Worm (Caenorhabditis elegans): ENCODE measurements around the gene W06G6.9.
A peak's percentile ranks its signal among the peaks of the same experiment; 100 is the strongest.

The W06G6.9 gene

ce11 chrV:16622754-16623261, 23.5 kb downstream of the W06G6.9 start, which contains the start of gene Y70C5A.2:
Gene Y70C5A.2 (minus strand): TSS chrV:16623211.
- TF ChIP-seq M03D4.4 (tag; optimal IDR thresholded peaks at IDR 0.05) (no peak), drap-1 (GFP tag; optimal IDR thresholded peaks at IDR 0.05) (no peak), nhr-28 (tag; optimal IDR thresholded peaks at IDR 0.05) (no peak)

- TF ChIP-seq cnd-1 (tag; optimal IDR thresholded peaks at IDR 0.05) = peak; percentile 51
- no peak for TF ChIP-seq lin-13 (tag; optimal IDR thresholded peaks at IDR 0.05)
- TF ChIP-seq ceh-83 (GFP tag; optimal IDR thresholded peaks at IDR 0.05) = no peak
- no peak for TF ChIP-seq nhr-12 (tag; optimal IDR thresholded peaks at IDR 0.05)
- TF ChIP-seq nhr-237 (tag; optimal IDR thresholded peaks at IDR 0.05) = no peak
- TF ChIP-seq flh-1 (GFP tag; optimal IDR thresholded peaks at IDR 0.05) = peak; percentile 17
- peak; percentile 14 for TF ChIP-seq mls-2 (tag; optimal IDR thresholded peaks at IDR 0.05)
- peak; percentile 75 for TF ChIP-seq sptf-1 (tag; optimal IDR thresholded peaks at IDR 0.05)
- TF ChIP-seq drap-1 (GFP tag; optimal IDR thresholded peaks at IDR 0.05) = peak; percentile 47
- peak; percentile 66 for TF ChIP-seq M03D4.4 (tag; optimal IDR thresholded peaks at IDR 0.05)
- peak; percentile 3 for TF ChIP-seq hlh-1 (tag; optimal IDR thresholded peaks at IDR 0.05)
- TF ChIP-seq ceh-39 (tag; optimal IDR thresholded peaks at IDR 0.05) = no peak
- TF ChIP-seq ces-1 (GFP tag; optimal IDR thresholded peaks at IDR 0.05) = no peak
- TF ChIP-seq sem-2 (GFP tag; optimal IDR thresholded peaks at IDR 0.05) = peak; percentile 36
Measured at ce11 chrV:16621894-16622293, 24.4 kb downstream of the W06G6.9 start.

- TF ChIP-seq ham-2 (GFP tag; optimal IDR thresholded peaks at IDR 0.05) = no peak
- TF ChIP-seq M03D4.4 (tag; optimal IDR thresholded peaks at IDR 0.05) = no peak
- TF ChIP-seq elt-3 (tag; optimal IDR thresholded peaks at IDR 0.05) = no peak
- no peak for TF ChIP-seq nhr-2 (tag; optimal IDR thresholded peaks at IDR 0.05)
- TF ChIP-seq nhr-76 (tag; optimal IDR thresholded peaks at IDR 0.05) = no peak
- TF ChIP-seq unc-39 (tag; optimal IDR thresholded peaks at IDR 0.05) = no peak
- no peak for TF ChIP-seq ceh-39 (tag; optimal IDR thresholded peaks at IDR 0.05)
- TF ChIP-seq unc-120 (tag; optimal IDR thresholded peaks at IDR 0.05; ENCODE audit: poor library complexity, severe bottlenecking) = no peak
- no peak for TF ChIP-seq flh-1 (GFP tag; optimal IDR thresholded peaks at IDR 0.05)
- TF ChIP-seq mls-2 (tag; optimal IDR thresholded peaks at IDR 0.05) = no peak
- no peak for TF ChIP-seq hlh-1 (tag; optimal IDR thresholded peaks at IDR 0.05)
- no peak for TF ChIP-seq pha-4 (tag; optimal IDR thresholded peaks at IDR 0.05)
- no peak for TF ChIP-seq nhr-28 (tag; optimal IDR thresholded peaks at IDR 0.05)
- TF ChIP-seq blmp-1 (tag; optimal IDR thresholded peaks at IDR 0.05) = no peak
- TF ChIP-seq nhr-237 (tag; optimal IDR thresholded peaks at IDR 0.05) = no peak
- no peak for TF ChIP-seq lin-13 (tag; optimal IDR thresholded peaks at IDR 0.05)
- TF ChIP-seq ces-1 (GFP tag; optimal IDR thresholded peaks at IDR 0.05) = no peak
- TF ChIP-seq mep-1 (tag; optimal IDR thresholded peaks at IDR 0.05) = no peak
- no peak for TF ChIP-seq zip-8 (tag; optimal IDR thresholded peaks at IDR 0.05)
Measured at ce11 chrV:16620874-16621273, 25.4 kb downstream of the W06G6.9 start, which contains the start of gene Y70C5A.3. Gene Y70C5A.3 (minus strand): TSS chrV:16620923.

- TF ChIP-seq sptf-1 (tag; optimal IDR thresholded peaks at IDR 0.05) = no peak
- TF ChIP-seq M03D4.4 (tag; optimal IDR thresholded peaks at IDR 0.05) = no peak
- TF ChIP-seq pha-4 (tag; optimal IDR thresholded peaks at IDR 0.05) = no peak
- no peak for TF ChIP-seq ztf-11 (tag; optimal IDR thresholded peaks at IDR 0.05)
- no peak for TF ChIP-seq hlh-1 (tag; optimal IDR thresholded peaks at IDR 0.05)
- TF ChIP-seq nhr-2 (tag; optimal IDR thresholded peaks at IDR 0.05) = no peak
- TF ChIP-seq ham-2 (GFP tag; optimal IDR thresholded peaks at IDR 0.05) = no peak
- TF ChIP-seq ces-1 (GFP tag; optimal IDR thresholded peaks at IDR 0.05) = no peak
- TF ChIP-seq lin-13 (tag; optimal IDR thresholded peaks at IDR 0.05) = no peak
- no peak for TF ChIP-seq elt-1 (tag; optimal IDR thresholded peaks at IDR 0.05; ENCODE audit: borderline replicate concordance, insufficient read depth)
- TF ChIP-seq unc-39 (tag; optimal IDR thresholded peaks at IDR 0.05) = no peak
- TF ChIP-seq mep-1 (tag; optimal IDR thresholded peaks at IDR 0.05) = no peak
- TF ChIP-seq lin-32 (GFP tag; optimal IDR thresholded peaks at IDR 0.05) = no peak
- TF ChIP-seq bed-3 (GFP tag; optimal IDR thresholded peaks at IDR 0.05) = no peak
Measured at ce11 chrV:16617462-16617861, 28.8 kb downstream of the W06G6.9 start, which contains the start of gene Y70C5A.4. Gene Y70C5A.4 (plus strand): TSS chrV:16617762.

ce11 chrV:16610791-16611385, 35.4 kb downstream of the W06G6.9 start, which contains the start of gene srw-54:
Gene srw-54 (plus strand): TSS chrV:16611335.
- TF ChIP-seq unc-62 (GFP tag; optimal IDR thresholded peaks at IDR 0.05) = no peak
- TF ChIP-seq hlh-1 (tag; optimal IDR thresholded peaks at IDR 0.05) = no peak
- no peak for TF ChIP-seq cnd-1 (tag; optimal IDR thresholded peaks at IDR 0.05)
- no peak for TF ChIP-seq blmp-1 (tag; optimal IDR thresholded peaks at IDR 0.05)

Measured in whole organism, mixed stage, embryonic.